Fruit fly (Drosophila melanogaster) S2 (cell line): ENCODE measurements around the gene 140up.

Experiments
- CG8478 ChIP-seq: fragments of >200 bp; optimal IDR thresholded peaks from 2 replicates; lab custom pipeline; 2018
- CTCF ChIP-seq, 2 experiments: fragments of >200 bp; optimal IDR thresholded peaks; 2 replicates each; lab custom pipeline; 2018

140up gene

dm6 chr3R:14125479-14126121 is at the start of gene 140up, which contains the start of gene Polr2B:
140up (minus strand) TSS chr3R:14125548.
Polr2B (plus strand) TSS chr3R:14125791.
- TF ChIP-seq CG8478 (lab: Kevin White, UChicago) = no peak
- no peak for TF ChIP-seq CTCF (optimal IDR thresholded peaks at IDR 0.05; lab: Kevin White, UChicago)

dm6 chr3R:14162176-14162759 is 36.9 kb upstream of the 140up start, which contains the start of gene CG3199:
CG3199 (plus strand) TSS chr3R:14162709.
- TF ChIP-seq CG8478 (lab: Kevin White, UChicago) = no peak
- TF ChIP-seq CTCF (optimal IDR thresholded peaks at IDR 0.05; lab: Kevin White, UChicago) = no peak

dm6 chr3R:14160178-14160577 is 34.8 kb upstream of the 140up start, which contains the start of gene CG31327:
CG31327 (minus strand) TSS chr3R:14160278.
- no peak for TF ChIP-seq CTCF (optimal IDR thresholded peaks at IDR 0.05; lab: Kevin White, UChicago)
- no peak for TF ChIP-seq CG8478 (lab: Kevin White, UChicago)

- TF ChIP-seq CTCF (optimal IDR thresholded peaks at IDR 0.05; lab: Kevin White, UChicago) (no peak), CG8478 (lab: Kevin White, UChicago) (no peak)
Measured at dm6 chr3R:14157331-14157730, 32.0 kb upstream of the 140up start, which contains the start of gene CG31533. CG31533 (minus strand) TSS chr3R:14157431.

dm6 chr3R:14154341-14154740 is 29.0 kb upstream of the 140up start, which contains the start of gene CG44215:
CG44215 (minus strand) TSS chr3R:14154441.
- TF ChIP-seq CG8478 (lab: Kevin White, UChicago) (no peak), CTCF (optimal IDR thresholded peaks at IDR 0.05; lab: Kevin White, UChicago) (no peak)

- TF ChIP-seq CTCF (optimal IDR thresholded peaks at IDR 0.05; lab: Kevin White, UChicago) (no peak), CG8478 (lab: Kevin White, UChicago) (no peak)
Measured at dm6 chr3R:14153729-14154128, 28.4 kb upstream of the 140up start, which contains the start of gene Recs1. Recs1 (minus strand) TSS chr3R:14153829.

- TF ChIP-seq CG8478 (lab: Kevin White, UChicago) = no peak
- TF ChIP-seq CTCF (optimal IDR thresholded peaks at IDR 0.05; lab: Kevin White, UChicago) = no peak
Measured at dm6 chr3R:14152550-14152949, 27.2 kb upstream of the 140up start, which contains the start of gene CG42500. CG42500 (minus strand) TSS chr3R:14152650.

dm6 chr3R:14151840-14152239 is 26.5 kb upstream of the 140up start, which contains the start of gene CG14355:
CG14355 (minus strand) TSS chr3R:14151940.
- no peak for TF ChIP-seq CTCF (optimal IDR thresholded peaks at IDR 0.05; lab: Kevin White, UChicago)

- no peak for TF ChIP-seq CTCF (optimal IDR thresholded peaks at IDR 0.05; lab: Kevin White, UChicago)
- TF ChIP-seq CG8478 (lab: Kevin White, UChicago) = no peak
Measured at dm6 chr3R:14140912-14141311, 15.6 kb upstream of the 140up start.

dm6 chr3R:14131972-14132371 is 6.6 kb upstream of the 140up start, which contains the start of gene CG14356:
CG14356 (minus strand) TSS chr3R:14132072.
- TF ChIP-seq CG8478 (lab: Kevin White, UChicago) (no peak), CTCF (optimal IDR thresholded peaks at IDR 0.05; lab: Kevin White, UChicago) (no peak)

- TF ChIP-seq CG8478 (lab: Kevin White, UChicago) (no peak), CTCF (optimal IDR thresholded peaks at IDR 0.05; lab: Kevin White, UChicago) (no peak)
Measured at dm6 chr3R:14122347-14122812, 3.0 kb downstream of the 140up start, which contains the start of the genes Abi and twf. Abi (minus strand) TSS chr3R:14122420. twf (plus strand) TSS chr3R:14122654.

- TF ChIP-seq CTCF (optimal IDR thresholded peaks at IDR 0.05; lab: Kevin White, UChicago) = no peak
- no peak for TF ChIP-seq CG8478 (lab: Kevin White, UChicago)
Measured at dm6 chr3R:14118350-14118749, 7.0 kb downstream of the 140up start, which contains the start of gene Kif19A. Kif19A (minus strand) TSS chr3R:14118450.

- TF ChIP-seq CTCF (optimal IDR thresholded peaks at IDR 0.05; lab: Kevin White, UChicago) = no peak
- no peak for TF ChIP-seq CG8478 (lab: Kevin White, UChicago)
Measured at dm6 chr3R:14116088-14116487, 9.3 kb downstream of the 140up start.

dm6 chr3R:14112066-14112465 is 13.3 kb downstream of the 140up start, which contains the start of gene CG14357:
CG14357 (minus strand) TSS chr3R:14112166.
- no peak for TF ChIP-seq CG8478 (lab: Kevin White, UChicago)
- TF ChIP-seq CTCF (optimal IDR thresholded peaks at IDR 0.05; lab: Kevin White, UChicago) = no peak

- no peak for TF ChIP-seq CG8478 (lab: Kevin White, UChicago)
- no peak for TF ChIP-seq CTCF (optimal IDR thresholded peaks at IDR 0.05; lab: Kevin White, UChicago)
Measured at dm6 chr3R:14109145-14109544, 16.2 kb downstream of the 140up start, which contains the start of gene Or88a. Or88a (plus strand) TSS chr3R:14109445.
